Worm (Caenorhabditis elegans): Measurements from ENCODE around the gene W03C9.2.

DNA sequence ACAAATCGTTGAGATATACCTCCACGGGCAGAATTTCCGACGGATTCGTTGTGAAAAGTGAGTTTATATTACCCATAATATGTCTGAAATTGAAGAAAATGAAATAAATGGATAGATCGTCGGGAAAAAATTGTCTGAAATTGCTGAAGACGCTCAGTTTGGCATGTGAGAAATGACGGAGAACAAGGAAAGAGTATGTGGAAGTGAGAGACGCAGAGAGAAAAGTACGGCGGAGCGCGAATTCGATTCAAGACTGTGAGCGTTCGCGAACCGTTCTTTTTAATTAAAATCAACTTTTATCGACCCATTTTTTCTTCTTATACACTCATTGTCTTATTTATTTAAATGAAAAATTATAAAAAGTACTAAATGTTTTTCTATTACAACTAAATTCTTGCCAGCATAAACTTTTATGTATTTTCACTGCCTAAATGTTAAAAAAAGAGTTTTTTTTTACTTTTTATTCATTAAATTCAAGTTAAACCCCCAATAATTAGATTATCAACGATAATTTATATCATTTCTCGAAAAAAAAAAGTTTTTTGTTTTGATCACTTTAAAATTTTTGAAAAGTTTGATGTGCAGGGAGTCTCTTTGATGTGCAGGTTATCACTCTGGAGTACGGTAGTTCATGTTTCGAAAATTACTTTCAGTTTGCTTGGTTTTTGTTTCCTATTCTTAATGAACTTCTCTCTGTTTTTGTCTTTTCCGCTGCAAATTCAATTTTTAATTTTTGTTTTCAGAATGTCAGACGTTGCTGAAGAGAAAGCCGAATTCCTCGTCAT, 46.2 kb upstream of the W03C9.2 start, which contains the start of the genes vps-15 and hmg-12:
- TF ChIP-seq him-1 (tag; optimal IDR thresholded peaks at IDR 0.05): no peak
- TF ChIP-seq dao-5 (tag; optimal IDR thresholded peaks at IDR 0.05): no peak

All from whole organism, L4/young adult.